Fruit fly (Drosophila melanogaster) whole organism, embryonic: ENCODE measurements around the gene Cht2.

Experiments
- CG11696 ChIP-seq: fragments of 200-800 bp; sonication (Bioruptor generic); IDR thresholded peaks from 2 replicates; pipeline ENCODE4 v1.3.6; 2022; ENCODE audit warnings: missing biosample characterization, missing genetic modification characterization
- CG12299 ChIP-seq: fragments of 200-800 bp; sonication (Bioruptor generic); optimal IDR thresholded peaks from 2 replicates; lab custom pipeline; 2018; ENCODE audit warnings: missing biosample characterization, mild to moderate bottlenecking, missing genetic modification characterization
- CG15073 ChIP-seq: fragments of 200-800 bp; sonication (Bioruptor generic); optimal IDR thresholded peaks from 2 replicates; lab custom pipeline; 2016; ENCODE audit warnings: missing biosample characterization, missing genetic modification characterization
- CG15696 ChIP-seq: fragments of 200-800 bp; sonication (Bioruptor generic); optimal IDR thresholded peaks from 2 replicates; lab custom pipeline; 2019; ENCODE audit warnings: missing biosample characterization, mild to moderate bottlenecking, missing genetic modification characterization, moderate library complexity
- CG16779 ChIP-seq: fragments of 200-800 bp; sonication (Bioruptor generic); IDR thresholded peaks from 2 replicates; pipeline ENCODE4 v1.3.6; 2022; ENCODE audit warnings: missing biosample characterization, missing genetic modification characterization
- CG18476 ChIP-seq: fragments of 200-800 bp; sonication (Bioruptor generic); optimal IDR thresholded peaks from 2 replicates; lab custom pipeline; 2016; ENCODE audit warnings: missing biosample characterization, mild to moderate bottlenecking, missing genetic modification characterization
- CG2116 ChIP-seq: fragments of 200-800 bp; sonication (Bioruptor generic); optimal IDR thresholded peaks from 3 replicates; lab custom pipeline; 2018; ENCODE audit warnings: missing biosample characterization, mild to moderate bottlenecking, missing genetic modification characterization
- CG34224 ChIP-seq: fragments of 200-800 bp; sonication (Bioruptor generic); IDR thresholded peaks from 3 replicates; pipeline ENCODE4 v1.3.6; 2022; ENCODE audit warnings: missing biosample characterization, missing genetic modification characterization; ENCODE audit not compliant: partially characterized antibody
- CG3838 ChIP-seq: fragments of 200-800 bp; sonication (Bioruptor generic); optimal IDR thresholded peaks from 3 replicates; lab custom pipeline; 2016; ENCODE audit warnings: missing biosample characterization, missing genetic modification characterization
- CG8478 ChIP-seq: fragments of >200 bp; optimal IDR thresholded peaks from 2 replicates; lab custom pipeline; 2018
- CG9797 ChIP-seq: fragments of 200-800 bp; sonication (Bioruptor generic); optimal IDR thresholded peaks from 3 replicates; lab custom pipeline; 2018; ENCODE audit warnings: missing biosample characterization, mild to moderate bottlenecking, missing genetic modification characterization
- D19A ChIP-seq: fragments of 200-800 bp; optimal IDR thresholded peaks from 3 replicates; lab custom pipeline; 2019; ENCODE audit warnings: missing biosample characterization, mild to moderate bottlenecking, missing genetic modification characterization, moderate library complexity
- Dbx ChIP-seq: fragments of 200-800 bp; sonication (Bioruptor generic); IDR thresholded peaks from 3 replicates; pipeline ENCODE4 v1.3.6; 2022; ENCODE audit warnings: missing biosample characterization, missing genetic modification characterization
- Dip2 ChIP-seq: fragments of 200-800 bp; sonication (Bioruptor generic); IDR thresholded peaks from 2 replicates; pipeline ENCODE4 v1.3.6; 2022; ENCODE audit warnings: missing biosample characterization, missing genetic modification characterization
- Doc3 ChIP-seq: fragments of 200-800 bp; sonication (Bioruptor generic); IDR thresholded peaks from 3 replicates; pipeline ENCODE4 v1.3.6; 2022; ENCODE audit warnings: missing biosample characterization, missing genetic modification characterization; ENCODE audit not compliant: partially characterized antibody
- Dref ChIP-seq: fragments of 200-800 bp; sonication (Bioruptor generic); IDR thresholded peaks from 2 replicates; pipeline ENCODE4 v1.3.6; 2022; ENCODE audit warnings: missing biosample characterization, missing genetic modification characterization
- Elba2 ChIP-seq: fragments of 200-800 bp; sonication (Bioruptor generic); optimal IDR thresholded peaks from 3 replicates; lab custom pipeline; 2016; ENCODE audit warnings: missing biosample characterization, missing genetic modification characterization
- Hand ChIP-seq: fragments of 200-800 bp; sonication (Bioruptor generic); optimal IDR thresholded peaks from 2 replicates; lab custom pipeline; 2017; ENCODE audit warnings: mild to moderate bottlenecking, missing biosample characterization, missing genetic modification reagents, missing genetic modification characterization
- Hey ChIP-seq: fragments of 200-800 bp; sonication (Bioruptor generic); optimal IDR thresholded peaks from 3 replicates; lab custom pipeline; 2018; ENCODE audit warnings: missing biosample characterization, mild to moderate bottlenecking, missing genetic modification characterization
- Hr39 ChIP-seq: fragments of >200 bp; optimal IDR thresholded peaks from 2 replicates; lab custom pipeline; 2017
- Hr51 ChIP-seq, 2 experiments: fragments of 200-800 bp; sonication (Bioruptor generic); optimal IDR thresholded peaks; 2 replicates in 1 of 2; 3 replicates in 1 of 2; lab custom pipeline; 2016 to 2018; ENCODE audit warnings: missing biosample characterization in 2 of 2, missing genetic modification characterization in 2 of 2, mild to moderate bottlenecking in 1 of 2, moderate library complexity in 1 of 2
- Oaz ChIP-seq: fragments of 200-800 bp; sonication (Bioruptor generic); IDR thresholded peaks from 2 replicates; pipeline ENCODE4 v1.3.6; 2022; ENCODE audit warnings: missing biosample characterization, missing genetic modification characterization
- Sry-δ ChIP-seq: fragments of 200-800 bp; sonication (Bioruptor generic); optimal IDR thresholded peaks from 2 replicates; lab custom pipeline; 2016; ENCODE audit warnings: missing biosample characterization, missing genetic modification characterization
- TFAM ChIP-seq: fragments of 200-800 bp; sonication (Bioruptor generic); optimal IDR thresholded peaks from 2 replicates; lab custom pipeline; 2017; ENCODE audit warnings: missing biosample characterization, missing genetic modification characterization, inconsistent platforms
- YL-1 ChIP-seq: fragments of 200-800 bp; sonication (Bioruptor generic); optimal IDR thresholded peaks from 3 replicates; lab custom pipeline; 2017; ENCODE audit warnings: missing biosample characterization, mild to moderate bottlenecking, missing genetic modification characterization
- al ChIP-seq: fragments of 200-800 bp; sonication (Bioruptor generic); IDR thresholded peaks from 2 replicates; pipeline ENCODE4 v1.3.6; 2022; ENCODE audit warnings: missing biosample characterization, missing genetic modification characterization
- ase ChIP-seq: fragments of 200-800 bp; sonication (Bioruptor generic); IDR thresholded peaks from 3 replicates; pipeline ENCODE4 v1.3.6; 2022; ENCODE audit warnings: missing biosample characterization, missing genetic modification characterization
- cad ChIP-seq: fragments of >200 bp; optimal IDR thresholded peaks from 2 replicates; lab custom pipeline; 2017; ENCODE audit warnings: missing biosample characterization, missing genetic modification characterization
- chn ChIP-seq: fragments of 200-800 bp; sonication (Bioruptor generic); optimal IDR thresholded peaks from 2 replicates; lab custom pipeline; 2016; ENCODE audit warnings: missing biosample characterization, missing genetic modification characterization
- crc ChIP-seq: fragments of 200-800 bp; sonication (Bioruptor generic); optimal IDR thresholded peaks from 2 replicates; lab custom pipeline; 2016; ENCODE audit warnings: missing biosample characterization, missing genetic modification characterization
- danr ChIP-seq: fragments of 200-800 bp; sonication (Bioruptor generic); IDR thresholded peaks from 2 replicates; pipeline ENCODE4 v1.3.6; 2022; ENCODE audit warnings: missing biosample characterization, missing genetic modification characterization
- en ChIP-seq: fragments of 200-800 bp; sonication (Bioruptor generic); optimal IDR thresholded peaks from 2 replicates; lab custom pipeline; 2016; ENCODE audit warnings: missing biosample characterization, missing genetic modification characterization
- gcm2 ChIP-seq: fragments of 200-800 bp; sonication (Bioruptor generic); optimal IDR thresholded peaks from 2 replicates; lab custom pipeline; 2016; ENCODE audit warnings: missing biosample characterization, missing genetic modification characterization
- gem ChIP-seq: fragments of 200-800 bp; sonication (Bioruptor generic); optimal IDR thresholded peaks from 2 replicates; lab custom pipeline; 2019; ENCODE audit warnings: missing biosample characterization, mild to moderate bottlenecking, missing genetic modification characterization, moderate library complexity
- gfzf ChIP-seq: fragments of 200-800 bp; sonication (Bioruptor generic); optimal IDR thresholded peaks from 2 replicates; lab custom pipeline; 2016; ENCODE audit warnings: missing biosample characterization, mild to moderate bottlenecking, missing genetic modification characterization, moderate library complexity
- ind ChIP-seq: fragments of 200-800 bp; sonication (Bioruptor generic); optimal IDR thresholded peaks from 3 replicates; lab custom pipeline; 2016; ENCODE audit warnings: missing biosample characterization, missing genetic modification characterization
- lbe ChIP-seq: fragments of 200-800 bp; sonication (Bioruptor generic); optimal IDR thresholded peaks from 2 replicates; lab custom pipeline; 2016; ENCODE audit warnings: missing biosample characterization, mild to moderate bottlenecking, missing genetic modification characterization
- lilli ChIP-seq: fragments of 200-800 bp; sonication (Bioruptor generic); optimal IDR thresholded peaks from 3 replicates; lab custom pipeline; 2016; ENCODE audit warnings: missing biosample characterization, missing genetic modification characterization
- luna ChIP-seq: fragments of 200-800 bp; sonication (Bioruptor generic); optimal IDR thresholded peaks from 2 replicates; lab custom pipeline; 2016; ENCODE audit warnings: missing biosample characterization, missing genetic modification characterization
- nerfin-2 ChIP-seq: fragments of 200-800 bp; sonication (Bioruptor generic); IDR thresholded peaks from 2 replicates; pipeline ENCODE4 v1.3.6; 2022; ENCODE audit warnings: missing biosample characterization, missing genetic modification characterization; ENCODE audit not compliant: partially characterized antibody
- nmo ChIP-seq: fragments of 200-800 bp; sonication (Bioruptor generic); optimal IDR thresholded peaks from 2 replicates; lab custom pipeline; 2018; ENCODE audit warnings: missing biosample characterization, mild to moderate bottlenecking, missing genetic modification characterization, moderate library complexity
- pan ChIP-seq, 4 experiments: fragments of >200 bp in 3 of 4; fragments of 200-800 bp in 1 of 4; sonication (Bioruptor generic) in 1 of 4; optimal IDR thresholded peaks in 3 of 4; IDR thresholded peaks in 1 of 4; 2 replicates each; pipeline versions ENCODE4 v1.3.6 to Lab custom; 2017 to 2022; ENCODE audit warnings: missing biosample characterization in 2 of 4, missing genetic modification characterization in 2 of 4, mixed read lengths in 1 of 4
- phol ChIP-seq: fragments of 200-800 bp; sonication (Bioruptor generic); optimal IDR thresholded peaks from 3 replicates; lab custom pipeline; 2018; ENCODE audit warnings: missing biosample characterization, mild to moderate bottlenecking, missing genetic modification characterization, moderate library complexity
- prd ChIP-seq, 3 experiments: fragments of >200 bp in 2 of 3; fragments of 200-800 bp in 1 of 3; sonication (Bioruptor generic) in 1 of 3; optimal IDR thresholded peaks in 2 of 3; IDR thresholded peaks in 1 of 3; 2 replicates in 2 of 3; 3 replicates in 1 of 3; pipeline versions ENCODE4 v1.3.6 to Lab custom; 2017 to 2022; ENCODE audit warnings: missing biosample characterization in 1 of 3, missing genetic modification characterization in 1 of 3
- run ChIP-seq: fragments of 200-800 bp; sonication (Bioruptor generic); optimal IDR thresholded peaks from 3 replicates; lab custom pipeline; 2018; ENCODE audit warnings: missing biosample characterization, mild to moderate bottlenecking, missing genetic modification characterization
- sim ChIP-seq: fragments of 200-800 bp; sonication (Bioruptor generic); IDR thresholded peaks from 2 replicates; pipeline ENCODE4 v1.3.6; 2022; ENCODE audit warnings: missing biosample characterization, missing genetic modification characterization
- sima ChIP-seq: fragments of 200-800 bp; sonication (Bioruptor generic); optimal IDR thresholded peaks from 2 replicates; lab custom pipeline; 2016; ENCODE audit warnings: missing biosample characterization, missing genetic modification characterization
- tll ChIP-seq, 2 experiments: fragments of 200-800 bp in 1 of 2; fragments of >200 bp in 1 of 2; sonication (Bioruptor generic) in 1 of 2; optimal IDR thresholded peaks; 2 replicates each; lab custom pipeline; 2017 to 2019; ENCODE audit warnings: missing biosample characterization in 2 of 2, missing genetic modification characterization in 2 of 2, mild to moderate bottlenecking in 1 of 2, moderate library complexity in 1 of 2
- twi ChIP-seq: fragments of 200-800 bp; optimal IDR thresholded peaks from 2 replicates; lab custom pipeline; 2019; ENCODE audit warnings: missing biosample characterization, mild to moderate bottlenecking, missing genetic modification characterization, moderate library complexity

Cht2 gene

dm6 chr3L:1740129-1740975, 15.4 kb downstream of the Cht2 start (continued):
- TF ChIP-seq pan (optimal IDR thresholded peaks at IDR 0.05; lab: Kevin White, UChicago) (no peak), pan (GFP tag; optimal IDR thresholded peaks at IDR 0.05 in 1 of 2, IDR thresholded peaks at IDR 0.05 in 1 of 2) (peak in 1 of 2 experiments; percentile 86), CG2116 (no peak), CG15696 (tag; lab: Kevin White, UChicago) (no peak), twi (no peak), Oaz (GFP tag; lab: Robert Waterston, UW) (peak; percentile 79), cad (GFP tag; lab: Kevin White, UChicago) (no peak), Elba2 (GFP tag; lab: Kevin White, UChicago) (no peak), lbe (GFP tag; lab: Kevin White, UChicago) (peak; percentile 32), Hr51 (GFP tag; optimal IDR thresholded peaks at IDR 0.05; lab: Kevin White, UChicago) (peak; percentile 34 to 83), gcm2 (peak; percentile 39), CG3838 (GFP tag; lab: Kevin White, UChicago) (no peak), nmo (GFP tag; lab: Kevin White, UChicago) (peak; percentile 66), ase (peak; percentile 85; the same call in 2 of the 3 replicates), YL-1 (GFP tag; lab: Kevin White, UChicago) (no peak), ind (GFP tag; lab: Kevin White, UChicago) (no peak), run (tag; lab: Kevin White, UChicago) (peak; percentile 11), D19A (tag; lab: Kevin White, UChicago) (no peak), al (GFP tag; lab: Robert Waterston, UW) (peak; percentile 69), Hey (no peak), prd (optimal IDR thresholded peaks at IDR 0.05; lab: Kevin White, UChicago) (no peak), prd (GFP tag; IDR thresholded peaks at IDR 0.05; lab: Robert Waterston, UW) (peak; percentile 78), Dref (GFP tag; lab: Robert Waterston, UW) (no peak), tll (GFP tag; optimal IDR thresholded peaks at IDR 0.05; lab: Kevin White, UChicago) (no peak), TFAM (no peak), CG12299 (tag; lab: Kevin White, UChicago) (no peak), luna (GFP tag; lab: Kevin White, UChicago) (no peak), sim (GFP tag; lab: Robert Waterston, UW) (no peak), crc (GFP tag; lab: Kevin White, UChicago) (peak; percentile 60), Dip2 (GFP tag; lab: Robert Waterston, UW) (no peak), danr (GFP tag; lab: Robert Waterston, UW) (0 out of 2 replicates have a peak, but pooled peaks have one; percentile 29), CG34224 (GFP tag; lab: Robert Waterston, UW) (no peak), gem (peak; percentile 76), phol (tag; lab: Kevin White, UChicago) (no peak), Sry-δ (GFP tag; lab: Kevin White, UChicago) (no peak), Doc3 (GFP tag; lab: Robert Waterston, UW) (no peak), CG18476 (no peak), Hr39 (lab: Kevin White, UChicago) (no peak), Dbx (GFP tag; lab: Robert Waterston, UW) (no peak), CG11696 (peak; percentile 32; the same call in 1 of the 2 replicates), gfzf (GFP tag; lab: Kevin White, UChicago) (no peak), en (GFP tag; lab: Kevin White, UChicago) (peak; percentile 1), sima (GFP tag; lab: Kevin White, UChicago) (no peak), nerfin-2 (no peak), CG15073 (no peak), lilli (GFP tag; lab: Kevin White, UChicago) (peak; percentile 78), CG8478 (lab: Kevin White, UChicago) (no peak), CG9797 (GFP tag; lab: Kevin White, UChicago) (no peak), Hand (GFP tag; lab: Kevin White, UChicago) (no peak), chn (GFP tag; lab: Kevin White, UChicago) (peak; percentile 55), CG16779 (GFP tag; lab: Robert Waterston, UW) (no peak)
